Worm (Caenorhabditis elegans): ENCODE results near the gene T23F2.4.
A peak's percentile ranks its signal among the peaks of the same experiment; 100 is the strongest.

Gene T23F2.4

ce11 chrX:5507926-5508325 lies 7.0 kb downstream of the T23F2.4 start:
- TF ChIP-seq tag-97 (GFP tag; IDR thresholded peaks at IDR 0.05) (no peak), saeg-2 (GFP tag; IDR thresholded peaks at IDR 0.05) (no peak), dve-1 (tag; optimal IDR thresholded peaks at IDR 0.05; ENCODE audit: insufficient read depth) (peak; percentile 7), hlh-30 (tag; optimal IDR thresholded peaks at IDR 0.05; ENCODE audit: insufficient read depth) (peak; percentile 1)

ce11 chrX:5506432-5506977 lies 8.4 kb downstream of the T23F2.4 start:
- peak; percentile 53 for TF ChIP-seq aha-1 (tag)
- peak; percentile 33 for TF ChIP-seq hlh-11 (tag; optimal IDR thresholded peaks at IDR 0.05)
- no peak for TF ChIP-seq set-16 (GFP tag; IDR thresholded peaks at IDR 0.05)
- peak; percentile 2 for TF ChIP-seq nhr-11 (tag; optimal IDR thresholded peaks at IDR 0.05)
- no peak for TF ChIP-seq fkh-10 (GFP tag; optimal IDR thresholded peaks at IDR 0.05)
- TF ChIP-seq mxl-3 (GFP tag; optimal IDR thresholded peaks at IDR 0.05) = peak; percentile 20

- TF ChIP-seq zip-2 (tag; optimal IDR thresholded peaks at IDR 0.05) = no peak
- TF ChIP-seq lin-1 (GFP tag; IDR thresholded peaks at IDR 0.05) = no peak
- TF ChIP-seq ceh-82 (tag; optimal IDR thresholded peaks at IDR 0.05) = no peak
- no peak for TF ChIP-seq gei-8 (GFP tag; optimal IDR thresholded peaks at IDR 0.05)
- no peak for TF ChIP-seq egl-27 (tag; optimal IDR thresholded peaks at IDR 0.05)
- TF ChIP-seq fkh-10 (GFP tag; optimal IDR thresholded peaks at IDR 0.05) = no peak
- no peak for TF ChIP-seq Y105C5A.15 (GFP tag; IDR thresholded peaks at IDR 0.05)
- no peak for TF ChIP-seq snpc-1.2 (GFP tag; IDR thresholded peaks at IDR 0.05)
- TF ChIP-seq nhr-76 (tag; optimal IDR thresholded peaks at IDR 0.05) = no peak
- no peak for TF ChIP-seq dmd-6 (GFP tag; IDR thresholded peaks at IDR 0.05)
- no peak for TF ChIP-seq zip-11 (GFP tag; IDR thresholded peaks at IDR 0.05)
- no peak for TF ChIP-seq nhr-42 (GFP tag; IDR thresholded peaks at IDR 0.05)
- TF ChIP-seq set-16 (GFP tag; IDR thresholded peaks at IDR 0.05) = no peak
- TF ChIP-seq egl-43 (GFP tag; IDR thresholded peaks at IDR 0.05) = no peak
- no peak for TF ChIP-seq tag-97 (GFP tag; IDR thresholded peaks at IDR 0.05)
- TF ChIP-seq duxl-1 (tag; optimal IDR thresholded peaks at IDR 0.05; ENCODE audit: poor library complexity) = no peak
- TF ChIP-seq ceh-28 (tag; optimal IDR thresholded peaks at IDR 0.05) = no peak
- TF ChIP-seq lin-38 (GFP tag; IDR thresholded peaks at IDR 0.05) = no peak
Measured at ce11 chrX:5505148-5505547, 9.7 kb downstream of the T23F2.4 start, which contains the start of gene T23F2.2. TSS of gene T23F2.2 (minus strand) at chrX:5505248.

ce11 chrX:5492820-5493382 lies 22.0 kb downstream of the T23F2.4 start, which contains the start of the genes bus-8A and bus-8B:
TSS of gene bus-8A (plus strand) at chrX:5492915.
TSS of gene bus-8B (plus strand) at chrX:5493332.
- TF ChIP-seq egl-43 (GFP tag; IDR thresholded peaks at IDR 0.05) (0 out of 2 replicates have a peak, but pooled peaks have one; percentile 24), mxl-2 (GFP tag; conservative IDR thresholded peaks at IDR 0.05) (no peak), Y48G9A.11 (GFP tag; IDR thresholded peaks at IDR 0.05) (no peak), Y75B8A.6 (GFP tag; IDR thresholded peaks at IDR 0.05) (no peak), unc-62 (GFP tag; optimal IDR thresholded peaks at IDR 0.05 in 1 of 2) (peak in 1 of 2 experiments; percentile 94), unc-62 (tag; optimal IDR thresholded peaks at IDR 0.05) (no peak)

ce11 chrX:5489538-5489937 lies 25.3 kb downstream of the T23F2.4 start, which contains the start of gene F55D1.1:
TSS of gene F55D1.1 (plus strand) at chrX:5489838.
- no peak for TF ChIP-seq dpl-1 (GFP tag; optimal IDR thresholded peaks at IDR 0.05)
- no peak for TF ChIP-seq lin-38 (GFP tag; IDR thresholded peaks at IDR 0.05)
- no peak for TF ChIP-seq daf-12 (tag; optimal IDR thresholded peaks at IDR 0.05)
- no peak for TF ChIP-seq dmd-9 (GFP tag; IDR thresholded peaks at IDR 0.05)
- TF ChIP-seq saeg-2 (GFP tag; IDR thresholded peaks at IDR 0.05) = no peak
